Worm (Caenorhabditis elegans): ENCODE measurements around the gene T19C3.6.

DNA sequence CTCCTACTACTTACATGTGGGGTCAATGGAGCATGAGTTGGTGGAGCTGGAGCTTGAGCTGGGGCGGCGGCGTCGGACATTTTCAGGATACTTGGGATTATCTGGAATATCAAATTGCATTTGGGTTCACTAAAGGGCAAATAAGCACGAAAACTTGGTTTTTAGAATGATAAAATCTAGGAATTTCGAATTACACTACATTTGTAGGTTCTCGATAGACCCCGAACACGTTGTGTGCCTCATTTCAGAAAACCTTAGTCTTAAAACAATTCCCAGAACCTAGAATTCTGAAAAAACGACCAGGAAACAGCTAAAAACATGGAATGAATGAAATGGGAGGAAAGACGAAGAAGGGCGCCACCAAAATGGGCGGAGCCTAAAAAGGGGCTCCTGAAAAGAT lies 16.9 kb downstream of the T19C3.6 start, which contains the start of gene T19C3.3:
- TF ChIP-seq med-1 (GFP tag; optimal IDR thresholded peaks at IDR 0.05; ENCODE audit: insufficient read depth) (no peak), flt-1 (GFP tag; IDR thresholded peaks at IDR 0.05) (no peak), klf-2 (GFP tag; conservative IDR thresholded peaks at IDR 0.05) (no peak), tab-1 (GFP tag; IDR thresholded peaks at IDR 0.05) (no peak), ztf-29 (GFP tag; IDR thresholded peaks at IDR 0.05) (no peak), ztf-23 (GFP tag; IDR thresholded peaks at IDR 0.05) (no peak), cog-1 (tag; optimal IDR thresholded peaks at IDR 0.05) (no peak), T22C8.4 (GFP tag; IDR thresholded peaks at IDR 0.05) (no peak), ref-1 (GFP tag; conservative IDR thresholded peaks at IDR 0.05) (no peak)
